Worm (Caenorhabditis elegans) whole organism, L1 larva: ENCODE measurements around the gene F09F7.5.

ENCODE experiments used
- C04F5.9 ChIP-seq: sonication (generic microtip); optimal IDR thresholded peaks from 2 replicates; lab custom pipeline; 2016; ENCODE audit warnings: missing genetic modification characterization, missing compliant biosample characterization
- C16A3.4 ChIP-seq: fragments of 150-350 bp; optimal IDR thresholded peaks from 2 replicates; lab custom pipeline; 2014; ENCODE audit warnings: missing biosample characterization, missing genetic modification characterization
- C34B4.2 ChIP-seq: sonication (generic microtip); optimal IDR thresholded peaks from 2 replicates; lab custom pipeline; 2017; ENCODE audit warnings: mild to moderate bottlenecking, missing genetic modification characterization, missing compliant biosample characterization
- ama-1 ChIP-seq: fragments of 150-350 bp; optimal IDR thresholded peaks from 2 replicates; lab custom pipeline; 2014
- ceh-63 ChIP-seq: fragments of 200-800 bp; sonication (Bioruptor generic); optimal IDR thresholded peaks from 2 replicates; lab custom pipeline; 2018; ENCODE audit warnings: mild to moderate bottlenecking, missing genetic modification characterization, missing compliant biosample characterization
- ceh-8 ChIP-seq: fragments of 200-800 bp; sonication (Bioruptor generic); optimal IDR thresholded peaks from 2 replicates; lab custom pipeline; 2018; ENCODE audit warnings: mild to moderate bottlenecking, missing genetic modification characterization, moderate library complexity, missing compliant biosample characterization
- ceh-90 ChIP-seq: sonication (generic microtip); optimal IDR thresholded peaks from 2 replicates; lab custom pipeline; 2016; ENCODE audit warnings: missing genetic modification characterization, missing compliant biosample characterization
- efl-1 ChIP-seq, 4 experiments: fragments of 150-350 bp; optimal IDR thresholded peaks in 3 of 4; peaks in 1 of 4; 1 replicate in 1 of 4; 2 replicates in 3 of 4; lab custom pipeline; 2014; ENCODE audit warnings: missing biosample characterization in 2 of 4, missing genetic modification characterization in 2 of 4, missing genetic modification reagents in 2 of 4
- elt-3 ChIP-seq, 6 experiments: fragments of 150-350 bp in 1 of 6; sonication (generic microtip); optimal IDR thresholded peaks; 2 replicates each; lab custom pipeline; 2017 to 2018; ENCODE audit warnings: missing biosample characterization in 6 of 6, missing genetic modification characterization in 6 of 6, inconsistent platforms in 1 of 6
- fkh-4 ChIP-seq: sonication (generic microtip); optimal IDR thresholded peaks from 2 replicates; lab custom pipeline; 2016; ENCODE audit warnings: missing compliant biosample characterization, missing genetic modification characterization, borderline replicate concordance
- fkh-8 ChIP-seq: sonication (generic microtip); optimal IDR thresholded peaks from 2 replicates; lab custom pipeline; 2016; ENCODE audit warnings: mild to moderate bottlenecking, missing genetic modification characterization, missing compliant biosample characterization
- hlh-17 ChIP-seq: fragments of 200-800 bp; sonication (Bioruptor generic); optimal IDR thresholded peaks from 2 replicates; lab custom pipeline; 2018; ENCODE audit warnings: missing genetic modification characterization, mild to moderate bottlenecking, missing compliant biosample characterization, moderate library complexity, borderline replicate concordance
- irx-1 ChIP-seq: sonication (generic microtip); optimal IDR thresholded peaks from 2 replicates; lab custom pipeline; 2016; ENCODE audit warnings: missing genetic modification characterization, missing compliant biosample characterization
- lin-14 ChIP-seq: fragments of 200-800 bp; sonication (Bioruptor generic); optimal IDR thresholded peaks from 2 replicates; lab custom pipeline; 2018; ENCODE audit warnings: mild to moderate bottlenecking, missing genetic modification characterization, moderate library complexity, missing compliant biosample characterization
- lin-35 ChIP-seq, 2 experiments: fragments of 150-350 bp; optimal IDR thresholded peaks; 2 replicates each; lab custom pipeline; 2014; ENCODE audit warnings: missing biosample characterization in 2 of 2, missing genetic modification characterization in 2 of 2, missing genetic modification reagents in 2 of 2
- lin-39 ChIP-seq: fragments of 150-350 bp; optimal IDR thresholded peaks from 2 replicates; lab custom pipeline; 2014; ENCODE audit warnings: missing biosample characterization, missing genetic modification reagents, missing genetic modification characterization
- lir-3 ChIP-seq: sonication (generic microtip); optimal IDR thresholded peaks from 2 replicates; lab custom pipeline; 2016; ENCODE audit warnings: mild to moderate bottlenecking, missing genetic modification characterization, moderate library complexity, missing compliant biosample characterization; ENCODE audit not compliant: poor library complexity
- mdl-1 ChIP-seq, 2 experiments: fragments of 150-350 bp; optimal IDR thresholded peaks; 2 replicates each; lab custom pipeline; 2014 to 2017; ENCODE audit warnings: missing biosample characterization in 2 of 2, missing genetic modification characterization in 2 of 2, inconsistent platforms in 1 of 2
- mef-2 ChIP-seq: fragments of 150-350 bp; optimal IDR thresholded peaks from 2 replicates; lab custom pipeline; 2014; ENCODE audit warnings: missing biosample characterization, missing genetic modification characterization
- mep-1 ChIP-seq: fragments of 150-350 bp; optimal IDR thresholded peaks from 2 replicates; lab custom pipeline; 2014; ENCODE audit warnings: missing biosample characterization, missing genetic modification characterization
- nhr-12 ChIP-seq: sonication (generic microtip); optimal IDR thresholded peaks from 2 replicates; lab custom pipeline; 2017; ENCODE audit warnings: missing biosample characterization, missing genetic modification characterization
- nhr-237 ChIP-seq: fragments of 150-350 bp; optimal IDR thresholded peaks from 2 replicates; lab custom pipeline; 2014; ENCODE audit warnings: missing biosample characterization, missing genetic modification characterization
- nhr-28 ChIP-seq: fragments of 150-350 bp; optimal IDR thresholded peaks from 2 replicates; lab custom pipeline; 2014; ENCODE audit warnings: missing biosample characterization, missing genetic modification characterization
- nhr-47 ChIP-seq: sonication (generic microtip); optimal IDR thresholded peaks from 2 replicates; lab custom pipeline; 2016; ENCODE audit warnings: mild to moderate bottlenecking, missing genetic modification characterization, moderate library complexity, missing compliant biosample characterization
- nhr-71 ChIP-seq: sonication (generic microtip); optimal IDR thresholded peaks from 2 replicates; lab custom pipeline; 2016; ENCODE audit warnings: mild to moderate bottlenecking, missing genetic modification characterization, moderate library complexity, missing compliant biosample characterization
- nhr-76 ChIP-seq: sonication (generic microtip); optimal IDR thresholded peaks from 2 replicates; lab custom pipeline; 2017; ENCODE audit warnings: missing biosample characterization, missing genetic modification characterization
- nhr-77 ChIP-seq: fragments of 150-350 bp; optimal IDR thresholded peaks from 2 replicates; lab custom pipeline; 2014; ENCODE audit warnings: missing biosample characterization, missing genetic modification characterization
- nhr-85 ChIP-seq: sonication (generic microtip); peaks from one replicate; lab custom pipeline; 2016; ENCODE audit warnings: missing genetic modification characterization, inconsistent platforms, missing compliant biosample characterization
- pag-3 ChIP-seq: sonication (generic microtip); optimal IDR thresholded peaks from 2 replicates; lab custom pipeline; 2017; ENCODE audit warnings: missing genetic modification characterization, mild to moderate bottlenecking, missing compliant biosample characterization, antibody characterized with exemption, borderline replicate concordance; ENCODE audit not compliant: insufficient read depth
- pax-3 ChIP-seq: fragments of 200-800 bp; sonication (Bioruptor generic); optimal IDR thresholded peaks from 2 replicates; lab custom pipeline; 2018; ENCODE audit warnings: mild to moderate bottlenecking, missing genetic modification characterization, moderate library complexity, missing compliant biosample characterization
- rnt-1 ChIP-seq: sonication (generic microtip); optimal IDR thresholded peaks from 2 replicates; lab custom pipeline; 2016; ENCODE audit warnings: mild to moderate bottlenecking, missing genetic modification characterization, moderate library complexity, missing compliant biosample characterization
- skn-1 ChIP-seq: fragments of 150-350 bp; optimal IDR thresholded peaks from 2 replicates; lab custom pipeline; 2014; ENCODE audit warnings: missing biosample characterization, missing genetic modification characterization
- sox-4 ChIP-seq: sonication (generic microtip); optimal IDR thresholded peaks from 2 replicates; lab custom pipeline; 2016; ENCODE audit warnings: missing genetic modification characterization, missing compliant biosample characterization
- sptf-1 ChIP-seq: fragments of 150-350 bp; optimal IDR thresholded peaks from 2 replicates; lab custom pipeline; 2014; ENCODE audit warnings: missing biosample characterization, missing genetic modification characterization
- sup-37 ChIP-seq: fragments of 200-800 bp; sonication (Bioruptor generic); optimal IDR thresholded peaks from 2 replicates; lab custom pipeline; 2018; ENCODE audit warnings: mild to moderate bottlenecking, missing genetic modification characterization, missing compliant biosample characterization
- tbx-2 ChIP-seq: sonication (generic microtip); optimal IDR thresholded peaks from 2 replicates; lab custom pipeline; 2016; ENCODE audit warnings: missing genetic modification characterization, missing compliant biosample characterization
- tlp-1 ChIP-seq: fragments of 150-350 bp; optimal IDR thresholded peaks from 2 replicates; lab custom pipeline; 2014; ENCODE audit warnings: missing biosample characterization, missing genetic modification characterization
- unc-30 ChIP-seq: sonication (generic microtip); optimal IDR thresholded peaks from 2 replicates; lab custom pipeline; 2017; ENCODE audit warnings: missing biosample characterization, missing genetic modification characterization
- unc-62 ChIP-seq: fragments of 150-350 bp; optimal IDR thresholded peaks from 2 replicates; lab custom pipeline; 2014; ENCODE audit warnings: missing biosample characterization, missing genetic modification reagents, missing genetic modification characterization
- unc-86 ChIP-seq: sonication (generic microtip); optimal IDR thresholded peaks from 2 replicates; lab custom pipeline; 2016; ENCODE audit warnings: missing genetic modification characterization, missing compliant biosample characterization
- unc-98 ChIP-seq: fragments of 200-800 bp; sonication (Bioruptor generic); IDR thresholded peaks from 2 replicates; pipeline ENCODE4 v1.3.6; 2022; ENCODE audit warnings: missing genetic modification characterization, missing compliant biosample characterization
- zag-1 ChIP-seq: fragments of 150-350 bp; optimal IDR thresholded peaks from 2 replicates; lab custom pipeline; 2014; ENCODE audit warnings: missing biosample characterization, missing genetic modification characterization
- zip-4 ChIP-seq: fragments of 200-800 bp; sonication (Bioruptor generic); optimal IDR thresholded peaks from 2 replicates; lab custom pipeline; 2018; ENCODE audit warnings: mild to moderate bottlenecking, missing genetic modification characterization, moderate library complexity, missing compliant biosample characterization
- ztf-4 ChIP-seq: fragments of 150-350 bp; optimal IDR thresholded peaks from 2 replicates; lab custom pipeline; 2014; ENCODE audit warnings: missing biosample characterization, missing genetic modification characterization

The F09F7.5 gene

ce11 chrIII:5568265-5568664, 21.5 kb downstream of the F09F7.5 start:
- TF ChIP-seq fkh-8, result no peak
- no peak for TF ChIP-seq sptf-1 (tag; lab: Kevin White, UChicago)
- TF ChIP-seq nhr-237 (tag; lab: Kevin White, UChicago), result no peak
- TF ChIP-seq ceh-8, result no peak
- TF ChIP-seq nhr-47 (tag; lab: Kevin White, UChicago), result no peak
- no peak for TF ChIP-seq ama-1
- no peak for TF ChIP-seq C04F5.9 (tag; lab: Kevin White, UChicago)
- no peak for TF ChIP-seq nhr-77
- no peak for TF ChIP-seq C16A3.4 (tag; lab: Kevin White, UChicago)
- TF ChIP-seq nhr-76 (tag; lab: Kevin White, UChicago), result no peak
- no peak for TF ChIP-seq hlh-17 (GFP tag; lab: Kevin White, UChicago)
- no peak for TF ChIP-seq nhr-12 (tag; lab: Kevin White, UChicago)
- TF ChIP-seq ceh-90 (tag; lab: Kevin White, UChicago), result no peak
- TF ChIP-seq zag-1, result no peak

ce11 chrIII:5568679-5569078, 21.9 kb downstream of the F09F7.5 start, which contains the start of gene nspb-12:
Gene nspb-12, minus strand, starts transcription at chrIII:5568779.
- no peak for TF ChIP-seq C34B4.2 (tag; lab: Kevin White, UChicago)
- no peak for TF ChIP-seq lin-35 (GFP tag; optimal IDR thresholded peaks at IDR 0.05; lab: Kevin White, UChicago)
- TF ChIP-seq skn-1 (tag; lab: Kevin White, UChicago), result no peak

ce11 chrIII:5570814-5571443, 24.1 kb downstream of the F09F7.5 start:
- TF ChIP-seq rnt-1 (tag; lab: Kevin White, UChicago) (peak; percentile 50), fkh-4 (tag; lab: Kevin White, UChicago) (no peak), unc-30 (tag; lab: Kevin White, UChicago) (peak; percentile 54), sup-37 (GFP tag; lab: Kevin White, UChicago) (no peak), unc-98 (GFP tag; lab: Robert Waterston, UW) (no peak), nhr-71 (tag; lab: Kevin White, UChicago) (peak; percentile 28), tlp-1 (tag; lab: Kevin White, UChicago) (no peak), zip-4 (no peak), C34B4.2 (tag; lab: Kevin White, UChicago) (no peak), mdl-1 (tag; optimal IDR thresholded peaks at IDR 0.05; lab: Kevin White, UChicago) (no peak), lin-14 (GFP tag; lab: Kevin White, UChicago) (peak; percentile 55), efl-1 (optimal IDR thresholded peaks at IDR 0.05; lab: Kevin White, UChicago) (no peak), efl-1 (GFP tag; optimal IDR thresholded peaks at IDR 0.05 in 1 of 2; lab: Kevin White, UChicago) (peak in 1 of 2 experiments; percentile 20)
- TF ChIP-seq, all 84 proteins: peak for 5

ce11 chrIII:5572806-5573205, 26.0 kb downstream of the F09F7.5 start:
- TF ChIP-seq mef-2 (no peak), nhr-28 (tag; lab: Kevin White, UChicago) (no peak), ama-1 (no peak), lin-39 (tag; lab: Kevin White, UChicago) (no peak), unc-98 (GFP tag; lab: Robert Waterston, UW) (no peak), nhr-12 (tag; lab: Kevin White, UChicago) (no peak), nhr-76 (tag; lab: Kevin White, UChicago) (no peak), irx-1 (tag; lab: Kevin White, UChicago) (no peak), ceh-8 (no peak), mdl-1 (tag; optimal IDR thresholded peaks at IDR 0.05; lab: Kevin White, UChicago) (peak in 1 of 2 experiments; percentile 25), sox-4 (tag; lab: Kevin White, UChicago) (no peak), pag-3 (peak; percentile 14), pax-3 (tag; lab: Kevin White, UChicago) (no peak), tbx-2 (tag; lab: Kevin White, UChicago) (no peak), nhr-71 (tag; lab: Kevin White, UChicago) (peak; percentile 18), elt-3 (tag; optimal IDR thresholded peaks at IDR 0.05; lab: Kevin White, UChicago) (no peak), nhr-85 (no peak), C16A3.4 (tag; lab: Kevin White, UChicago) (no peak), lir-3 (no peak), mep-1 (tag; lab: Kevin White, UChicago) (no peak), rnt-1 (tag; lab: Kevin White, UChicago) (peak; percentile 40), ztf-4 (no peak), efl-1 (optimal IDR thresholded peaks at IDR 0.05; lab: Kevin White, UChicago) (no peak), efl-1 (GFP tag; optimal IDR thresholded peaks at IDR 0.05 in 1 of 2; lab: Kevin White, UChicago) (peak in 1 of 2 experiments; percentile 20), lin-35 (GFP tag; optimal IDR thresholded peaks at IDR 0.05; lab: Kevin White, UChicago) (no peak), ceh-63 (GFP tag; lab: Kevin White, UChicago) (no peak), C34B4.2 (tag; lab: Kevin White, UChicago) (no peak), unc-62 (GFP tag; lab: Kevin White, UChicago) (no peak), unc-86 (tag; lab: Kevin White, UChicago) (no peak)
